Fruit fly (Drosophila melanogaster) whole organism, prepupa: Measurements from ENCODE around the gene Mrp4.

Experiments
- Blimp-1 ChIP-seq: fragments of 200-800 bp; sonication (Bioruptor generic); optimal IDR thresholded peaks from 3 replicates; lab custom pipeline; 2017; ENCODE audit warnings: missing biosample characterization, missing genetic modification characterization, mild to moderate bottlenecking, moderate library complexity, missing genetic modification reagents
- CG10631 ChIP-seq: fragments of 200-800 bp; sonication (Bioruptor generic); optimal IDR thresholded peaks from 2 replicates; lab custom pipeline; 2016; ENCODE audit warnings: missing biosample characterization, missing genetic modification characterization
- CG10669 ChIP-seq: fragments of 200-800 bp; sonication (Bioruptor generic); optimal IDR thresholded peaks from 3 replicates; lab custom pipeline; 2018; ENCODE audit warnings: missing biosample characterization, mild to moderate bottlenecking, missing genetic modification characterization, moderate library complexity
- CG11762 ChIP-seq: fragments of 200-800 bp; sonication (Bioruptor generic); optimal IDR thresholded peaks from 3 replicates; lab custom pipeline; 2016; ENCODE audit warnings: missing biosample characterization, missing genetic modification characterization; ENCODE audit not compliant: insufficient read depth
- CG15336 ChIP-seq: fragments of 200-800 bp; sonication (Bioruptor generic); IDR thresholded peaks from 2 replicates; pipeline ENCODE4 v1.3.6; 2022; ENCODE audit warnings: missing biosample characterization, missing genetic modification characterization
- CG1621 ChIP-seq: fragments of 200-800 bp; sonication (Bioruptor generic); optimal IDR thresholded peaks from 3 replicates; lab custom pipeline; 2018; ENCODE audit warnings: missing biosample characterization, mild to moderate bottlenecking, missing genetic modification characterization
- CG16779 ChIP-seq: fragments of 200-800 bp; sonication (Bioruptor generic); optimal IDR thresholded peaks from 3 replicates; lab custom pipeline; 2017; ENCODE audit warnings: missing biosample characterization, mild to moderate bottlenecking, missing genetic modification characterization
- CG3032 ChIP-seq: fragments of 200-800 bp; optimal IDR thresholded peaks from 2 replicates; lab custom pipeline; 2019; ENCODE audit warnings: missing biosample characterization, mild to moderate bottlenecking, missing genetic modification characterization, moderate library complexity
- CG31627 ChIP-seq: fragments of 200-800 bp; sonication (Bioruptor generic); optimal IDR thresholded peaks from 3 replicates; lab custom pipeline; 2016; ENCODE audit warnings: missing biosample characterization, missing genetic modification characterization
- CG3919 ChIP-seq: fragments of 200-800 bp; sonication (Bioruptor generic); optimal IDR thresholded peaks from 3 replicates; lab custom pipeline; 2016; ENCODE audit warnings: missing biosample characterization, missing genetic modification characterization
- CG4318 ChIP-seq: fragments of 200-800 bp; sonication (Bioruptor generic); optimal IDR thresholded peaks from 3 replicates; lab custom pipeline; 2017; ENCODE audit warnings: missing biosample characterization, mild to moderate bottlenecking, missing genetic modification characterization
- CG6163 ChIP-seq: fragments of 200-800 bp; sonication (Bioruptor generic); IDR thresholded peaks from 3 replicates; pipeline ENCODE4 v1.3.6; 2022; ENCODE audit warnings: missing biosample characterization, missing genetic modification characterization
- CG6276 ChIP-seq: fragments of 200-800 bp; sonication (Bioruptor generic); optimal IDR thresholded peaks from 2 replicates; lab custom pipeline; 2017; ENCODE audit warnings: missing biosample characterization, mild to moderate bottlenecking, missing genetic modification characterization
- CG6808 ChIP-seq: fragments of 200-800 bp; sonication (Bioruptor generic); optimal IDR thresholded peaks from 3 replicates; lab custom pipeline; 2017; ENCODE audit warnings: missing biosample characterization, missing genetic modification characterization, mild to moderate bottlenecking, moderate library complexity, missing genetic modification reagents
- CG6854 ChIP-seq: fragments of 200-800 bp; sonication (Bioruptor generic); optimal IDR thresholded peaks from 2 replicates; lab custom pipeline; 2017; ENCODE audit warnings: missing biosample characterization, mild to moderate bottlenecking, missing genetic modification characterization
- CG8119 ChIP-seq: fragments of 200-800 bp; sonication (Bioruptor generic); IDR thresholded peaks from 3 replicates; pipeline ENCODE4 v1.3.6; 2022; ENCODE audit warnings: missing biosample characterization, missing genetic modification characterization
- CG8319 ChIP-seq: fragments of 200-800 bp; sonication (Bioruptor generic); optimal IDR thresholded peaks from 3 replicates; lab custom pipeline; 2016; ENCODE audit warnings: missing biosample characterization, missing genetic modification characterization
- CG9139 ChIP-seq: fragments of 200-800 bp; sonication (Bioruptor generic); optimal IDR thresholded peaks from 3 replicates; lab custom pipeline; 2017; ENCODE audit warnings: missing biosample characterization, mild to moderate bottlenecking, missing genetic modification characterization
- Eip75B ChIP-seq: fragments of 200-800 bp; sonication (Bioruptor generic); optimal IDR thresholded peaks from 3 replicates; lab custom pipeline; 2016; ENCODE audit warnings: missing biosample characterization, missing genetic modification characterization
- Eip78C ChIP-seq: fragments of 200-800 bp; sonication (Bioruptor generic); peaks from one replicate; lab custom pipeline; 2016; ENCODE audit warnings: missing biosample characterization, missing genetic modification characterization
- Eip93F ChIP-seq: fragments of 200-800 bp; sonication (Bioruptor generic); optimal IDR thresholded peaks from 2 replicates; lab custom pipeline; 2016; ENCODE audit warnings: missing biosample characterization, mild to moderate bottlenecking, missing genetic modification characterization
- Ets21C ChIP-seq: fragments of 200-800 bp; sonication (Bioruptor generic); optimal IDR thresholded peaks from 3 replicates; lab custom pipeline; 2016; ENCODE audit warnings: missing biosample characterization, missing genetic modification characterization
- Ets96B ChIP-seq: fragments of 200-800 bp; optimal IDR thresholded peaks from 2 replicates; lab custom pipeline; 2019; ENCODE audit warnings: missing biosample characterization, mild to moderate bottlenecking, missing genetic modification characterization, moderate library complexity
- Hr38 ChIP-seq: sonication (Bioruptor generic); optimal IDR thresholded peaks from 2 replicates; lab custom pipeline; 2016; ENCODE audit warnings: missing biosample characterization, missing genetic modification characterization
- Hr39 ChIP-seq: fragments of 200-800 bp; sonication (Bioruptor generic); optimal IDR thresholded peaks from 2 replicates; lab custom pipeline; 2016; ENCODE audit warnings: missing biosample characterization, missing genetic modification characterization
- Met ChIP-seq: fragments of 200-800 bp; sonication (Bioruptor generic); optimal IDR thresholded peaks from 3 replicates; lab custom pipeline; 2016; ENCODE audit warnings: missing biosample characterization, missing genetic modification characterization
- OdsH ChIP-seq: fragments of 200-800 bp; sonication (Bioruptor generic); optimal IDR thresholded peaks from 3 replicates; lab custom pipeline; 2016; ENCODE audit warnings: missing biosample characterization, missing genetic modification characterization
- Smox ChIP-seq: fragments of 200-800 bp; sonication (Bioruptor generic); optimal IDR thresholded peaks from 3 replicates; lab custom pipeline; 2016; ENCODE audit warnings: missing biosample characterization, missing genetic modification characterization
- Sox102F ChIP-seq: fragments of 200-800 bp; sonication (Bioruptor generic); optimal IDR thresholded peaks from 2 replicates; lab custom pipeline; 2016; ENCODE audit warnings: missing biosample characterization, mild to moderate bottlenecking, missing genetic modification characterization
- achi ChIP-seq: fragments of 200-800 bp; sonication (Bioruptor generic); optimal IDR thresholded peaks from 3 replicates; lab custom pipeline; 2016; ENCODE audit warnings: missing biosample characterization, missing genetic modification characterization
- acj6 ChIP-seq: fragments of 200-800 bp; sonication (Bioruptor generic); optimal IDR thresholded peaks from 3 replicates; lab custom pipeline; 2016; ENCODE audit warnings: missing biosample characterization, missing genetic modification characterization
- cyc ChIP-seq: fragments of 200-800 bp; sonication (Bioruptor generic); optimal IDR thresholded peaks from 3 replicates; lab custom pipeline; 2016; ENCODE audit warnings: missing biosample characterization, missing genetic modification characterization
- dac ChIP-seq: fragments of 200-800 bp; sonication (Bioruptor generic); optimal IDR thresholded peaks from 2 replicates; lab custom pipeline; 2017; ENCODE audit warnings: missing biosample characterization, mild to moderate bottlenecking, missing genetic modification characterization
- dsx ChIP-seq: fragments of 200-800 bp; optimal IDR thresholded peaks from 3 replicates; lab custom pipeline; 2019; ENCODE audit warnings: missing biosample characterization, mild to moderate bottlenecking, missing genetic modification characterization, moderate library complexity; ENCODE audit not compliant: poor library complexity, severe bottlenecking
- eg ChIP-seq: fragments of 200-800 bp; sonication (Bioruptor generic); IDR thresholded peaks from 3 replicates; pipeline ENCODE4 v1.3.6; 2022; ENCODE audit warnings: missing biosample characterization, missing genetic modification characterization
- esn ChIP-seq: fragments of 200-800 bp; sonication (Bioruptor generic); optimal IDR thresholded peaks from 2 replicates; lab custom pipeline; 2016; ENCODE audit warnings: missing biosample characterization, mild to moderate bottlenecking, missing genetic modification characterization, moderate library complexity
- fd59A ChIP-seq: fragments of 200-800 bp; sonication (Bioruptor generic); optimal IDR thresholded peaks from 2 replicates; lab custom pipeline; 2017; ENCODE audit warnings: missing biosample characterization, mild to moderate bottlenecking, missing genetic modification characterization, missing genetic modification reagents
- lz ChIP-seq: fragments of 200-800 bp; sonication (Bioruptor generic); optimal IDR thresholded peaks from 3 replicates; lab custom pipeline; 2016; ENCODE audit warnings: missing biosample characterization, missing genetic modification characterization
- net ChIP-seq: fragments of 200-800 bp; sonication (Bioruptor generic); optimal IDR thresholded peaks from 3 replicates; lab custom pipeline; 2016; ENCODE audit warnings: missing biosample characterization, missing genetic modification characterization
- ss ChIP-seq, 2 experiments: fragments of 200-800 bp; sonication (Bioruptor generic); optimal IDR thresholded peaks; 2 replicates in 1 of 2; 3 replicates in 1 of 2; lab custom pipeline; 2017 to 2018; ENCODE audit warnings: mild to moderate bottlenecking in 2 of 2, missing biosample characterization in 2 of 2, missing genetic modification characterization in 2 of 2, moderate library complexity in 1 of 2
- svp ChIP-seq: fragments of 200-800 bp; sonication (Bioruptor generic); peaks from one replicate; lab custom pipeline; 2016; ENCODE audit warnings: missing biosample characterization, missing genetic modification characterization
- topi ChIP-seq: fragments of 200-800 bp; sonication (Bioruptor generic); optimal IDR thresholded peaks from 3 replicates; lab custom pipeline; 2016; ENCODE audit warnings: missing biosample characterization, missing genetic modification characterization
- vri ChIP-seq: fragments of 200-800 bp; sonication (Bioruptor generic); optimal IDR thresholded peaks from 3 replicates; lab custom pipeline; 2016; ENCODE audit warnings: missing biosample characterization, mild to moderate bottlenecking, missing genetic modification characterization

The Mrp4 gene

DNA sequence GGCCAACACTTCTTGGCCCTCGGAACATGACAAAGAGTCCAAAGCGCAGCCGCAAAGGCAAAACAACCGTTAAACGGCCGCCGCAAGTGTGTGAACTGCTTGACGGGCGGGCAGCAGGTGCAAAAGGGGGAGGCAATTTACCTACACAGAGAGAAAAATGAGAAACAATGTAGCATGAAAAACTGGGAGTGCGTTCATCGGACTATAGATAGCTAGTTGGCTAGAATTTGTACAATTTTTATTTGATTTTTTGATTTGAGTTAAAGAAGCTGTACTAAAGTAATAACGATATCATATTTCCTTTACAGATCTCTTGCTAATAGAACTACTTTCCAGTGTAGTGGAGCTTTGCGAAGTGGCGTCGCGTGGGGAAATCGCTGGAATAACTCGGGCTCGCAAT, 26.5 kb downstream of the Mrp4 start (continued):
- TF ChIP-seq CG16779 (tag; lab: Kevin White, UChicago) (no peak), CG3032 (peak; percentile 28), CG31627 (no peak), CG8119 (GFP tag; lab: Robert Waterston, UW) (peak; percentile 75), CG4318 (peak; percentile 60), lz (GFP tag; lab: Kevin White, UChicago) (peak; percentile 6), achi (peak; percentile 22), CG10631 (GFP tag; lab: Kevin White, UChicago) (no peak), topi (GFP tag; lab: Kevin White, UChicago) (no peak), Met (GFP tag; lab: Kevin White, UChicago) (no peak), vri (no peak), Eip78C (GFP tag; lab: Kevin White, UChicago) (peak; percentile 81), CG6276 (GFP tag; lab: Kevin White, UChicago) (peak; percentile 42), CG11762 (GFP tag; lab: Kevin White, UChicago) (peak; percentile 22), Ets21C (GFP tag; lab: Kevin White, UChicago) (no peak), Blimp-1 (GFP tag; lab: Kevin White, UChicago) (no peak), CG8319 (no peak), CG6163 (peak; percentile 51; the same call in 1 of the 3 replicates), CG6854 (GFP tag; lab: Kevin White, UChicago) (no peak), esn (GFP tag; lab: Kevin White, UChicago) (peak; percentile 10), Ets96B (peak; percentile 5), svp (no peak), OdsH (no peak), Hr39 (GFP tag; lab: Kevin White, UChicago) (peak; percentile 21), dac (GFP tag; lab: Kevin White, UChicago) (peak; percentile 6)

DNA sequence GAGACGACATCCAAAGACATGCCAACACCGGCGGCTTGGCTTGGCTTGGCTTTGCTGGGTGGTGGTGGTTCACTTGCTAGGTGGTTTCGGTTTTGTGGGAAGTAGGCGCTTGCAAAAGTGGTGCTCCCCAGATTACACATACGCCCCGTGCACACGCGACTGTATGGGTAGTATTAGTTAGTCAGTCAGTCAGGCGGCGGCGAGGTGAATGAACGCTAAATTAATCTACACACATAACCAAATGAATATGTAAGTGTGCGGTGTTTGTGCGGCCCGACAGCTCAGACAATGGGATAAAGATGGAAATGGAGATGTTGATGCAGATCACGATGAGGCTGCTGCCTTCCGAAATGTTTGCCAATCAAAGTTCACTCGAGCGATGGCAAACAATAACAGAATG, 34.1 kb downstream of the Mrp4 start:
- 0 out of 3 replicates have a peak, but pooled peaks have one; percentile 19 for TF ChIP-seq eg (GFP tag; lab: Robert Waterston, UW)
- TF ChIP-seq svp: peak; percentile 27
- TF ChIP-seq ss (GFP tag; optimal IDR thresholded peaks at IDR 0.05; lab: Kevin White, UChicago): no peak
- TF ChIP-seq acj6 (GFP tag; lab: Kevin White, UChicago): no peak
- TF ChIP-seq Eip78C (GFP tag; lab: Kevin White, UChicago): peak; percentile 7
- TF ChIP-seq cyc (GFP tag; lab: Kevin White, UChicago): no peak

DNA sequence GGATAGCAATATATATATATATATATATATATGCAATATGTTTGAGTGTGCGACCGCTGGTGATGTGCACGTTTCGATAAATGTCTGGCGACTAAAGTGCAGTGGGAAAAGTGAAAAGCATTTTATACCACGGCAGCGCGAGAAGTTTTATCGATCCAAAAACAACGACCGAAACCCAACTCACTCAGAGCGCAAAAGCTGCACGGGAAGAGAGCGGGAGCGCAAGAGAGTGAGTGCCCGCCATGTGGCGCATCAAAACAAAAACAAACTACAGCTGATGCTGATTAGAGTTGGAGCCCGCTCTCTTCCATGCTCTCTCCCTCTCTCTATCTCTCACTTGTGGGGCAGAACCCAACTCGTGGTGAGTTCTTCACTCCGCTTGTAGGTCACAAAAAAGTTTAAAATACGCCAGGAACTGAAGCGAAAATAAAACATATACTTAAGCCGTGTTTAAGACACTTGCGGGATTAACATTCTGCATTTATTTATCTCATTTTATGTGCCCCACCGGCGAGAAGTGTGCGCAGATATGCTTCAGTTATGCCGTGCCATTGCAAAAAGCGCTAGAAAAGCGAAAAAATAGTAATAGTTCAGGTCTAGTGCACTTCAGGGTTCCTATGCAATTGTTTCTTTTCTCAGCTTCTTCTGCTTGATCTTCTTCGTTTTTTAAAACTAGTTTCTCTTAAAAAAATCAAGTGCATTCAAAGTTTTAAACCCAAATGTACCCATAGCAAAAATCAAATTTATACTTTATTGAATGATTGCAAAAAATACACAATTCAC, 35.8 kb downstream of the Mrp4 start:
- TF ChIP-seq CG16779 (tag; lab: Kevin White, UChicago): peak; percentile 59
- TF ChIP-seq Met (GFP tag; lab: Kevin White, UChicago): no peak
- TF ChIP-seq net (GFP tag; lab: Kevin White, UChicago): no peak
- TF ChIP-seq Hr38 (GFP tag; lab: Kevin White, UChicago): no peak
- peak; percentile 30 for TF ChIP-seq CG10669 (GFP tag; lab: Kevin White, UChicago)
- no peak for TF ChIP-seq CG1621 (tag; lab: Kevin White, UChicago)
- peak; percentile 8 for TF ChIP-seq CG3919
- peak; percentile 39 for TF ChIP-seq dsx (GFP tag; lab: Kevin White, UChicago)
- peak; percentile 72 for TF ChIP-seq CG9139 (GFP tag; lab: Kevin White, UChicago)
- peak; percentile 14 for TF ChIP-seq esn (GFP tag; lab: Kevin White, UChicago)
- peak; percentile 10 for TF ChIP-seq Eip93F (GFP tag; lab: Kevin White, UChicago)
- peak; percentile 67 for TF ChIP-seq CG6276 (GFP tag; lab: Kevin White, UChicago)
- no peak for TF ChIP-seq fd59A (GFP tag; lab: Kevin White, UChicago)
- peak; percentile 70; the same call in 2 of the 3 replicates for TF ChIP-seq CG6163
- no peak for TF ChIP-seq Smox (GFP tag; lab: Kevin White, UChicago)
- TF ChIP-seq CG6854 (GFP tag; lab: Kevin White, UChicago): peak; percentile 72
- TF ChIP-seq vri: peak; percentile 7
- TF ChIP-seq eg (GFP tag; lab: Robert Waterston, UW): peak; percentile 65; the same call in 1 of the 3 replicates
- peak; percentile 25 for TF ChIP-seq Ets96B
- TF ChIP-seq Eip78C (GFP tag; lab: Kevin White, UChicago): peak; percentile 84
- TF ChIP-seq ss (GFP tag; optimal IDR thresholded peaks at IDR 0.05; lab: Kevin White, UChicago): peak; percentile 64 to 70
- TF ChIP-seq CG6808 (GFP tag; lab: Kevin White, UChicago): peak; percentile 57
- TF ChIP-seq Eip75B (GFP tag; lab: Kevin White, UChicago): peak; percentile 10
- peak; percentile 82 for TF ChIP-seq CG15336 (GFP tag; lab: Robert Waterston, UW)
- TF ChIP-seq Sox102F (GFP tag; lab: Kevin White, UChicago): peak; percentile 26
- TF ChIP-seq CG8119 (GFP tag; lab: Robert Waterston, UW): peak; percentile 70
